Fruit fly (Drosophila melanogaster) whole organism, adult: ENCODE data around the gene CG12541.

Experiments
- CG11617 ChIP-seq: fragments of 200-800 bp; sonication (Bioruptor generic); optimal IDR thresholded peaks from 2 replicates; lab custom pipeline; 2017; ENCODE audit warnings: mild to moderate bottlenecking, missing biosample characterization, missing genetic modification reagents, missing genetic modification characterization
- CG12768 ChIP-seq: fragments of 200-800 bp; sonication (Bioruptor generic); optimal IDR thresholded peaks from 2 replicates; lab custom pipeline; 2017; ENCODE audit warnings: missing biosample characterization, missing genetic modification characterization, mild to moderate bottlenecking, moderate library complexity, missing genetic modification reagents
- CG14711 ChIP-seq: fragments of 200-800 bp; sonication (Bioruptor generic); optimal IDR thresholded peaks from 2 replicates; lab custom pipeline; 2018; ENCODE audit warnings: missing biosample characterization, mild to moderate bottlenecking, missing genetic modification characterization, moderate library complexity
- CG1620 ChIP-seq: fragments of 200-800 bp; sonication (Bioruptor generic); optimal IDR thresholded peaks from 2 replicates; lab custom pipeline; 2016; ENCODE audit warnings: missing biosample characterization, missing genetic modification characterization
- CG33017 ChIP-seq: fragments of 200-800 bp; sonication (Bioruptor generic); optimal IDR thresholded peaks from 2 replicates; lab custom pipeline; 2018; ENCODE audit warnings: missing biosample characterization, mild to moderate bottlenecking, missing genetic modification characterization, moderate library complexity
- CG5204 ChIP-seq: fragments of 200-800 bp; sonication (Bioruptor generic); optimal IDR thresholded peaks from 2 replicates; lab custom pipeline; 2016; ENCODE audit warnings: missing biosample characterization, missing genetic modification characterization
- CG7045 ChIP-seq: fragments of 200-800 bp; sonication (Bioruptor generic); optimal IDR thresholded peaks from 2 replicates; lab custom pipeline; 2017; ENCODE audit warnings: missing biosample characterization, mild to moderate bottlenecking, missing genetic modification characterization
- CG7101 ChIP-seq: fragments of 200-800 bp; sonication (Bioruptor generic); optimal IDR thresholded peaks from 2 replicates; lab custom pipeline; 2018; ENCODE audit warnings: missing biosample characterization, mild to moderate bottlenecking, missing genetic modification characterization, moderate library complexity
- Clk ChIP-seq: fragments of 200-800 bp; sonication (Bioruptor generic); optimal IDR thresholded peaks from 2 replicates; lab custom pipeline; 2017; ENCODE audit warnings: missing biosample characterization, missing genetic modification characterization
- Crg-1 ChIP-seq: fragments of 200-800 bp; sonication (Bioruptor generic); optimal IDR thresholded peaks from 2 replicates; lab custom pipeline; 2016; ENCODE audit warnings: missing biosample characterization, missing genetic modification characterization
- Hr96 ChIP-seq: fragments of 200-800 bp; sonication (Bioruptor generic); optimal IDR thresholded peaks from 2 replicates; lab custom pipeline; 2016; ENCODE audit warnings: missing biosample characterization, missing genetic modification characterization
- Mnt ChIP-seq: fragments of 200-800 bp; sonication (Bioruptor generic); optimal IDR thresholded peaks from 2 replicates; lab custom pipeline; 2016; ENCODE audit warnings: missing biosample characterization, mild to moderate bottlenecking, missing genetic modification characterization
- bab1 ChIP-seq: fragments of 200-800 bp; sonication (Bioruptor generic); optimal IDR thresholded peaks from 3 replicates; lab custom pipeline; 2019; ENCODE audit warnings: missing biosample characterization, mild to moderate bottlenecking, missing genetic modification characterization, moderate library complexity
- cic ChIP-seq: fragments of 200-800 bp; sonication (Bioruptor generic); optimal IDR thresholded peaks from 2 replicates; lab custom pipeline; 2017; ENCODE audit warnings: missing biosample characterization, mild to moderate bottlenecking, missing genetic modification characterization, moderate library complexity
- cnc ChIP-seq, 2 experiments: fragments of >200 bp; optimal IDR thresholded peaks; 2 replicates each; lab custom pipeline; 2017
- kay ChIP-seq: fragments of 200-800 bp; sonication (Bioruptor generic); peaks from one replicate; lab custom pipeline; 2016; ENCODE audit warnings: missing biosample characterization, missing genetic modification characterization, borderline replicate concordance
- ovo ChIP-seq: fragments of 200-800 bp; sonication (Bioruptor generic); optimal IDR thresholded peaks from 2 replicates; lab custom pipeline; 2016; ENCODE audit warnings: missing biosample characterization, missing genetic modification characterization
- pad ChIP-seq: fragments of 200-800 bp; sonication (Bioruptor generic); optimal IDR thresholded peaks from 3 replicates; lab custom pipeline; 2017; ENCODE audit warnings: missing biosample characterization, missing genetic modification characterization, mild to moderate bottlenecking, moderate library complexity, missing genetic modification reagents
- tj ChIP-seq: fragments of 200-800 bp; sonication (Bioruptor generic); optimal IDR thresholded peaks from 3 replicates; lab custom pipeline; 2017; ENCODE audit warnings: missing biosample characterization, mild to moderate bottlenecking, missing genetic modification characterization, moderate library complexity
- toe ChIP-seq: fragments of 200-800 bp; sonication (Bioruptor generic); optimal IDR thresholded peaks from 2 replicates; lab custom pipeline; 2016; ENCODE audit warnings: missing biosample characterization, missing genetic modification characterization

CG12541 gene

DNA sequence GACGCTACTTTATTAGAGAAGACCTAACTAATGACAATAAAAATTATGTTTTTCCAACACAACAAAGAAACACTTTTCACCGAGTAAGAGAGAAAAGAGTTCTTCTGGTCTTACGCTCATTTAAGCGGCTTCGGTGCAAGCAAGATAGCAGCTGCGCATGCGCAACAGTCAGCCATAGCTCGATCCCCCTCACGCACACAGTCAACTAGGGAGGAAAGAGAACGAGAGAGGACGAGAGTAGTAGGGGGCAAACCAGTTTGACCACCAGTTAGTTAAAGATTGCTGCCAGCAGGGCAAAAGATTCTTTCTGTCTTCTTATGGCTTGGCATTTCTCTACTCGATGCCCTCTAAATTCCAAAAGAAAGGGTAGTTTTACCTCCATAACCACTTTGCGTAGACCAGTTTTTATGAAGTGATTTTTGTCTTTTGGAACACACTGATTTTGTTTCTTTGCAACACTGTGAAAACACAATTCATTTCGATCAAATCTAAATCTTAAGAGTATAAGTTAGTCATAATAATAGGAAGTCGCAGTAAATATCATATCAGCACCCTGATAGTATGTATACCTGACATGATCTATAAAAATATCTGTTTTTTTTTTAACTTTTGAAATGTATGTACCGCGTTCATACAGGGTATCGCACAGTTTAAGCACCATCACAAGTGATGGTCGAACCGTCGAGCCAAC lies 65.3 kb downstream of the CG12541 start:
- TF ChIP-seq kay (GFP tag; lab: Kevin White, UChicago): no peak
- TF ChIP-seq Crg-1 (GFP tag; lab: Kevin White, UChicago): no peak
- TF ChIP-seq CG14711 (tag; lab: Kevin White, UChicago): no peak
- TF ChIP-seq bab1 (GFP tag; lab: Kevin White, UChicago): no peak
- TF ChIP-seq cic: no peak
- no peak for TF ChIP-seq CG12768 (GFP tag; lab: Kevin White, UChicago)
- no peak for TF ChIP-seq CG33017 (tag; lab: Kevin White, UChicago)
- TF ChIP-seq ovo (GFP tag; lab: Kevin White, UChicago): no peak
- no peak for TF ChIP-seq Hr96 (GFP tag; lab: Kevin White, UChicago)
- no peak for TF ChIP-seq cnc (optimal IDR thresholded peaks at IDR 0.05; lab: Kevin White, UChicago)
- TF ChIP-seq Mnt (GFP tag; lab: Kevin White, UChicago): no peak
- no peak for TF ChIP-seq CG7045 (GFP tag; lab: Kevin White, UChicago)
- TF ChIP-seq CG7101 (tag; lab: Kevin White, UChicago): no peak
- TF ChIP-seq toe (GFP tag; lab: Kevin White, UChicago): no peak
- no peak for TF ChIP-seq CG5204 (GFP tag; lab: Kevin White, UChicago)
- no peak for TF ChIP-seq CG11617 (GFP tag; lab: Kevin White, UChicago)
- TF ChIP-seq CG1620 (GFP tag; lab: Kevin White, UChicago): no peak

DNA sequence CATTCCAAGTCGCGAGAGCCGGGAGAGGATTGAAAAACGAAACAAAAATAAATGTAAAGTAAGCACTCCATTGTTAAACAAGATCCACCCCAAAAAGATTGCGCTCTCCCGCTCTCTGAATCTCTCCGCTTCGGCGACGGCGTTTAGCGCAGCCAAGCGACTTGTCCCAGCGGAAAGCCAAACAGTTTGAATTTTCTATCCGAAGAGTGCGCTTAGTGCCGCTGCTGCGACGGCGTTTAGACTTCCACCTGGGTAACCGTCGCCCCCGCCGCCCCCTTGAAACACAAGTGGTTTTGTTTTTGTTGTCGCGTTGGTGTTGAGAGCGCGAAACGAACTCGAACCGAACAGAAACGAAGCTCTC lies 67.4 kb downstream of the CG12541 start, which contains the start of gene Inx2:
Gene Inx2, plus strand, starts transcription at position 181 of the 361 bp plus-strand sequence.
- TF ChIP-seq Mnt (GFP tag; lab: Kevin White, UChicago) (peak; percentile 89), kay (GFP tag; lab: Kevin White, UChicago) (no peak), tj (GFP tag; lab: Kevin White, UChicago) (peak; percentile 93), CG14711 (tag; lab: Kevin White, UChicago) (no peak), CG11617 (GFP tag; lab: Kevin White, UChicago) (no peak), bab1 (GFP tag; lab: Kevin White, UChicago) (peak; percentile 88), cic (peak; percentile 70), pad (peak; percentile 41), Hr96 (GFP tag; lab: Kevin White, UChicago) (peak; percentile 77), CG5204 (GFP tag; lab: Kevin White, UChicago) (no peak), Crg-1 (GFP tag; lab: Kevin White, UChicago) (peak; percentile 50), CG7045 (GFP tag; lab: Kevin White, UChicago) (no peak), ovo (GFP tag; lab: Kevin White, UChicago) (peak; percentile 69), cnc (optimal IDR thresholded peaks at IDR 0.05; lab: Kevin White, UChicago) (no peak), toe (GFP tag; lab: Kevin White, UChicago) (no peak), CG1620 (GFP tag; lab: Kevin White, UChicago) (peak; percentile 31), CG12768 (GFP tag; lab: Kevin White, UChicago) (peak; percentile 38), CG7101 (tag; lab: Kevin White, UChicago) (peak; percentile 71), Clk (GFP tag; lab: Kevin White, UChicago) (no peak), CG33017 (tag; lab: Kevin White, UChicago) (no peak)

DNA sequence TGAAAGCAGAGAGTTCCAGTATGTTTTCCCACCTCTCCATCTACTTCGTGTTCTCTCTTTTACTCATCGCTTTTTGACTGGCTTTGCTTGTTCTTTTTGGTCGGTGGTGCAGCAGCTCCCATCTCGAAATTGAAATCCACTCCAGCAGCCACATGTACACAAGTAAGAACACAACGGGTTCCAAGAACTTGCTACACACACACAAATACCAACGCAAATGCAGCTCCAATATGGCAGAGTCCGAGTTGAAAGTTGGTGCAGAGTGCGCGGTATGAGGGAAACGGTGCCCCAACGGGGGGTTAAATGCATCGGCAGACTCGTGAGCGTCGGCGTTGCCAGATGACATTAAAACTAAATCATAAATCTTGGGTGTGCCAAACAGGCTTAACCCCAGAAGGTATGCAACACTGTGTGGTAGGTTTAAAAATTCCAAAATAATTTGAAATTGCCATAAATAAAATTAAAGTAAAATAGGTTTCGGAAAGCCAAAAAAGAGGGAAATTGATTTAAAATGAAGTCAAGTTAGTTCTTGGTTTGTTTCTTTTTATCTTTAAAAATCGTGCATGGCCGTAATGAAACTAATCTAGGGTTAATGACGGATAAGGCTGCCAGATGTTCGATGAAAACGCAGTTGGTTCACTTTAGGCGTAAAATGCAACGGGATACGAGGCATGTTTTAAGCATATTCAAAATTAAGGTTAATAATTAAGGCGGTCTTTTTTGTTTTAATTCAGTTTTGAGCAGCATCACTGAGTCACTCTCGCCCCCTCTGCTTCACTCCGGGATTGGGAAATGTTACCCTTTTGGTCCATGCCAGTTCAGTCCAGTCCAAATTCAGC lies 68.0 kb downstream of the CG12541 start:
- TF ChIP-seq CG5204 (GFP tag; lab: Kevin White, UChicago): peak; percentile 50
- peak; percentile 29 for TF ChIP-seq CG1620 (GFP tag; lab: Kevin White, UChicago)
- TF ChIP-seq Mnt (GFP tag; lab: Kevin White, UChicago): no peak
- peak; percentile 50 for TF ChIP-seq CG14711 (tag; lab: Kevin White, UChicago)
- TF ChIP-seq CG11617 (GFP tag; lab: Kevin White, UChicago): peak; percentile 8
- no peak for TF ChIP-seq CG7101 (tag; lab: Kevin White, UChicago)
- TF ChIP-seq bab1 (GFP tag; lab: Kevin White, UChicago): peak; percentile 55
- no peak for TF ChIP-seq Crg-1 (GFP tag; lab: Kevin White, UChicago)

DNA sequence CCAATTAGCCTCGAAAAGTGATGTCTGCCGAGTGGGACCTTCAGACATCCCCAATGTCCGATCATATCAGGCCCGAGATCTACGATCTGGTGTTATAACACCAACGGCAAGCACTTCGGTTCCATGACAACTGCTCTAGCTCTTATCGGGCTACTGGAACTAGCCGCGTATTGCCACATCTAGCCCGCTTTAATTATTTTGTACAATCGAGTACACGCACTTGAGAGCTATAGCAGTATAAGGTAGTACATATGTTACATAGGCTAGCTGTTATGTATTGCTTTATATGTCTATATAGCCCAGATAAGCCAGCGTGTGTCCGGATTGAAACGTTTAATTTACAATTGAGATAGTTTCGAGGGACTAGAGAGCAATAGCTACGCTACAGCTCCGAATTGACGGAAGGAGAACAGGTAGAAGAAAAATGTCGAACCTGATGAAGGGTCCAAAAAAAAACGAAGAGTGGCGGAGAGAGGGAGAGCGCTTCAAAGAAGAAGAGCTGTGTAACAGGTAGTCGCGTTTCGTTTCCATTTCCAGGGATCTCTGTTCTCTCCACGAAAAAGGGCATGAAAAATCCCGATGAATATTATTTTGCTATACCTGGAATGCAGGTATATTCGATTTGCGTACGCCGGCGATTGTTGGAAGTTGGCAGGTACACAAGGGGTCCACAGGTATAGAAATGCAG lies 68.7 kb downstream of the CG12541 start:
- no peak for TF ChIP-seq CG7101 (tag; lab: Kevin White, UChicago)
- no peak for TF ChIP-seq CG33017 (tag; lab: Kevin White, UChicago)
- no peak for TF ChIP-seq Crg-1 (GFP tag; lab: Kevin White, UChicago)
- TF ChIP-seq CG1620 (GFP tag; lab: Kevin White, UChicago): no peak
- TF ChIP-seq CG11617 (GFP tag; lab: Kevin White, UChicago): no peak
- TF ChIP-seq Mnt (GFP tag; lab: Kevin White, UChicago): no peak
- TF ChIP-seq bab1 (GFP tag; lab: Kevin White, UChicago): no peak
- no peak for TF ChIP-seq cnc (optimal IDR thresholded peaks at IDR 0.05; lab: Kevin White, UChicago)
- TF ChIP-seq Clk (GFP tag; lab: Kevin White, UChicago): no peak

DNA sequence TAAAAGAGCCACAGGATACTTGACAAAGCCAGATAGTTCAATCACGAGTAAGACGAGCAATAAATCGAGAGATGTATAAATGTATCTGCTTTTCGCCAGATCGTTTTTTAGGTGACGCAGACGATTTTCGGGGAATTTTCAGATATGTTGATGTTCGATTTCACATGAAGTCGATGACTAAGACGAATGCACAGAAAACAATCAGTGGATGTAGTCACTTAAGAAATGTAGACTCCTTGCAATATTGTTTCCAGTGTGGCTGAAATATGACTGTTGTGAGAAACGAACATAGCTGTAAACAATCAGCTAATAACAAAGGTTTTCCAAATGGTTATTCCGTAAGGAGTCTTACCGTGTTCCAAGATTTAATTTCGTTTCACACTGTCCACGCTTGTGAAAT lies 69.7 kb downstream of the CG12541 start:
- TF ChIP-seq CG5204 (GFP tag; lab: Kevin White, UChicago) (no peak), Clk (GFP tag; lab: Kevin White, UChicago) (no peak), CG7101 (tag; lab: Kevin White, UChicago) (no peak), ovo (GFP tag; lab: Kevin White, UChicago) (no peak), CG33017 (tag; lab: Kevin White, UChicago) (no peak), CG11617 (GFP tag; lab: Kevin White, UChicago) (no peak), CG7045 (GFP tag; lab: Kevin White, UChicago) (no peak), pad (no peak), kay (GFP tag; lab: Kevin White, UChicago) (no peak), toe (GFP tag; lab: Kevin White, UChicago) (no peak), tj (GFP tag; lab: Kevin White, UChicago) (no peak), bab1 (GFP tag; lab: Kevin White, UChicago) (no peak), CG1620 (GFP tag; lab: Kevin White, UChicago) (no peak), Mnt (GFP tag; lab: Kevin White, UChicago) (no peak), Crg-1 (GFP tag; lab: Kevin White, UChicago) (no peak), Hr96 (GFP tag; lab: Kevin White, UChicago) (no peak), CG14711 (tag; lab: Kevin White, UChicago) (no peak), cic (no peak), CG12768 (GFP tag; lab: Kevin White, UChicago) (no peak)
